Fruit fly (Drosophila melanogaster) whole organism, adult: ENCODE measurements around the gene Ocho.

Source experiments
- CG11617 ChIP-seq: fragments of 200-800 bp; sonication (Bioruptor generic); optimal IDR thresholded peaks from 2 replicates; lab custom pipeline; 2017; ENCODE audit warnings: mild to moderate bottlenecking, missing biosample characterization, missing genetic modification reagents, missing genetic modification characterization
- CG12768 ChIP-seq: fragments of 200-800 bp; sonication (Bioruptor generic); optimal IDR thresholded peaks from 2 replicates; lab custom pipeline; 2017; ENCODE audit warnings: missing biosample characterization, missing genetic modification characterization, mild to moderate bottlenecking, moderate library complexity, missing genetic modification reagents
- CG14711 ChIP-seq: fragments of 200-800 bp; sonication (Bioruptor generic); optimal IDR thresholded peaks from 2 replicates; lab custom pipeline; 2018; ENCODE audit warnings: missing biosample characterization, mild to moderate bottlenecking, missing genetic modification characterization, moderate library complexity
- CG1620 ChIP-seq: fragments of 200-800 bp; sonication (Bioruptor generic); optimal IDR thresholded peaks from 2 replicates; lab custom pipeline; 2016; ENCODE audit warnings: missing biosample characterization, missing genetic modification characterization
- CG33017 ChIP-seq: fragments of 200-800 bp; sonication (Bioruptor generic); optimal IDR thresholded peaks from 2 replicates; lab custom pipeline; 2018; ENCODE audit warnings: missing biosample characterization, mild to moderate bottlenecking, missing genetic modification characterization, moderate library complexity
- CG7045 ChIP-seq: fragments of 200-800 bp; sonication (Bioruptor generic); optimal IDR thresholded peaks from 2 replicates; lab custom pipeline; 2017; ENCODE audit warnings: missing biosample characterization, mild to moderate bottlenecking, missing genetic modification characterization
- Clk ChIP-seq: fragments of 200-800 bp; sonication (Bioruptor generic); optimal IDR thresholded peaks from 2 replicates; lab custom pipeline; 2017; ENCODE audit warnings: missing biosample characterization, missing genetic modification characterization
- Crg-1 ChIP-seq: fragments of 200-800 bp; sonication (Bioruptor generic); optimal IDR thresholded peaks from 2 replicates; lab custom pipeline; 2016; ENCODE audit warnings: missing biosample characterization, missing genetic modification characterization
- cic ChIP-seq: fragments of 200-800 bp; sonication (Bioruptor generic); optimal IDR thresholded peaks from 2 replicates; lab custom pipeline; 2017; ENCODE audit warnings: missing biosample characterization, mild to moderate bottlenecking, missing genetic modification characterization, moderate library complexity
- cnc ChIP-seq, 2 experiments: fragments of >200 bp; optimal IDR thresholded peaks; 2 replicates each; lab custom pipeline; 2017
- kay ChIP-seq: fragments of 200-800 bp; sonication (Bioruptor generic); peaks from one replicate; lab custom pipeline; 2016; ENCODE audit warnings: missing biosample characterization, missing genetic modification characterization, borderline replicate concordance
- ovo ChIP-seq: fragments of 200-800 bp; sonication (Bioruptor generic); optimal IDR thresholded peaks from 2 replicates; lab custom pipeline; 2016; ENCODE audit warnings: missing biosample characterization, missing genetic modification characterization
- tj ChIP-seq: fragments of 200-800 bp; sonication (Bioruptor generic); optimal IDR thresholded peaks from 3 replicates; lab custom pipeline; 2017; ENCODE audit warnings: missing biosample characterization, mild to moderate bottlenecking, missing genetic modification characterization, moderate library complexity
- toe ChIP-seq: fragments of 200-800 bp; sonication (Bioruptor generic); optimal IDR thresholded peaks from 2 replicates; lab custom pipeline; 2016; ENCODE audit warnings: missing biosample characterization, missing genetic modification characterization

- TF ChIP-seq cnc (optimal IDR thresholded peaks at IDR 0.05; lab: Kevin White, UChicago) (no peak), kay (no peak), CG11617 (GFP tag; lab: Kevin White, UChicago) (no peak), cic (GFP tag; lab: Kevin White, UChicago) (no peak), CG1620 (no peak), Crg-1 (no peak), CG14711 (no peak), toe (GFP tag; lab: Kevin White, UChicago) (no peak), CG7045 (GFP tag; lab: Kevin White, UChicago) (no peak), Clk (GFP tag; lab: Kevin White, UChicago) (no peak), tj (GFP tag; lab: Kevin White, UChicago) (no peak), ovo (GFP tag; lab: Kevin White, UChicago) (no peak), CG33017 (tag; lab: Kevin White, UChicago) (no peak), CG12768 (no peak)
These were observed 11.9 kb upstream of the Ocho start for dm6 chr3L:14962729-14963128.
